Worm (Caenorhabditis elegans) whole organism, L4 larva: Measurements from ENCODE around the gene let-716.
A peak's percentile ranks its signal among the peaks of the same experiment; 100 is the strongest.

Experiments used
- F10B5.3 ChIP-seq: sonication (generic microtip); optimal IDR thresholded peaks from 2 replicates; lab custom pipeline; 2016; ENCODE audit warnings: mild to moderate bottlenecking, missing genetic modification characterization, missing compliant biosample characterization
- F44E2.7 ChIP-seq: fragments of 200-800 bp; sonication (Bioruptor generic); IDR thresholded peaks from 2 replicates; pipeline ENCODE4 v2.1.2; 2022; ENCODE audit warnings: missing genetic modification characterization, missing compliant biosample characterization
- F49E8.2 ChIP-seq: sonication (generic microtip); optimal IDR thresholded peaks from 2 replicates; lab custom pipeline; 2016; ENCODE audit warnings: missing compliant biosample characterization, mild to moderate bottlenecking, missing genetic modification characterization, borderline replicate concordance
- T20F7.1 ChIP-seq: fragments of 200-800 bp; sonication (Bioruptor generic); optimal IDR thresholded peaks from 2 replicates; lab custom pipeline; 2018; ENCODE audit warnings: mild to moderate bottlenecking, missing genetic modification characterization, missing compliant biosample characterization
- Y75B8A.6 ChIP-seq: fragments of 200-800 bp; sonication (Bioruptor generic); IDR thresholded peaks from 2 replicates; pipeline ENCODE4 v1.3.6; 2022; ENCODE audit warnings: missing genetic modification reagents, missing genetic modification characterization, missing compliant biosample characterization
- ZK546.5 ChIP-seq, 2 experiments: sonication (generic microtip); optimal IDR thresholded peaks; 2 replicates each; lab custom pipeline; 2017; ENCODE audit warnings: missing biosample characterization in 2 of 2, missing genetic modification characterization in 2 of 2
- aly-2 ChIP-seq: sonication (generic microtip); optimal IDR thresholded peaks from 2 replicates; lab custom pipeline; 2018; ENCODE audit warnings: missing biosample characterization, missing genetic modification characterization
- arid-1 ChIP-seq: fragments of 200-800 bp; sonication (Bioruptor generic); conservative IDR thresholded peaks from 2 replicates; pipeline ENCODE4 v1.3.6; 2022; ENCODE audit warnings: missing genetic modification reagents, missing genetic modification characterization, missing compliant biosample characterization
- attf-4 ChIP-seq: sonication (generic microtip); optimal IDR thresholded peaks from 3 replicates; lab custom pipeline; 2017; ENCODE audit warnings: missing biosample characterization, missing genetic modification characterization
- ceh-20 ChIP-seq: fragments of 200-800 bp; sonication (Bioruptor generic); IDR thresholded peaks from 2 replicates; pipeline ENCODE4 v1.3.6; 2022; ENCODE audit warnings: missing genetic modification reagents, missing genetic modification characterization, missing compliant biosample characterization
- ceh-32 ChIP-seq: sonication (generic microtip); optimal IDR thresholded peaks from 2 replicates; lab custom pipeline; 2016; ENCODE audit warnings: mild to moderate bottlenecking, missing genetic modification characterization, missing compliant biosample characterization; ENCODE audit not compliant: poor library complexity
- ceh-62 ChIP-seq: sonication (generic microtip); optimal IDR thresholded peaks from 2 replicates; lab custom pipeline; 2017; ENCODE audit warnings: missing biosample characterization, missing genetic modification characterization
- ceh-82 ChIP-seq: sonication (generic microtip); optimal IDR thresholded peaks from 2 replicates; lab custom pipeline; 2017; ENCODE audit warnings: missing biosample characterization, missing genetic modification characterization
- cey-2 ChIP-seq: sonication (generic microtip); optimal IDR thresholded peaks from 3 replicates; lab custom pipeline; 2017; ENCODE audit warnings: missing genetic modification characterization, mild to moderate bottlenecking, missing compliant biosample characterization, antibody characterized with exemption, borderline replicate concordance; ENCODE audit not compliant: insufficient read depth
- daf-12 ChIP-seq: fragments of 150-350 bp; optimal IDR thresholded peaks from 2 replicates; lab custom pipeline; 2014; ENCODE audit warnings: missing biosample characterization, missing genetic modification reagents, missing genetic modification characterization
- daf-19 ChIP-seq: fragments of 200-800 bp; sonication (Bioruptor generic); conservative IDR thresholded peaks from 2 replicates; pipeline ENCODE4 v1.3.6; 2022; ENCODE audit warnings: missing genetic modification characterization, missing compliant biosample characterization
- daf-8 ChIP-seq: fragments of 200-800 bp; sonication (Bioruptor generic); IDR thresholded peaks from 2 replicates; pipeline ENCODE4 v1.3.6; 2022; ENCODE audit warnings: missing genetic modification characterization, missing compliant biosample characterization
- dmd-6 ChIP-seq: fragments of 200-800 bp; sonication (Bioruptor generic); IDR thresholded peaks from 2 replicates; pipeline ENCODE4 v1.3.6; 2022; ENCODE audit warnings: missing genetic modification reagents, missing genetic modification characterization, missing compliant biosample characterization
- dmd-8 ChIP-seq: fragments of 200-800 bp; sonication (Bioruptor generic); IDR thresholded peaks from 2 replicates; pipeline ENCODE4 v1.3.6; 2022; ENCODE audit warnings: missing genetic modification characterization, missing compliant biosample characterization
- dmd-9 ChIP-seq: fragments of 200-800 bp; sonication (Bioruptor generic); IDR thresholded peaks from 2 replicates; pipeline ENCODE4 v1.3.6; 2022; ENCODE audit warnings: missing genetic modification reagents, missing genetic modification characterization, missing compliant biosample characterization
- dpl-1 ChIP-seq: fragments of 150-350 bp; optimal IDR thresholded peaks from 2 replicates; lab custom pipeline; 2014; ENCODE audit warnings: missing biosample characterization, missing genetic modification reagents, missing genetic modification characterization
- duxl-1 ChIP-seq: sonication (generic microtip); optimal IDR thresholded peaks from 2 replicates; lab custom pipeline; 2016; ENCODE audit warnings: mild to moderate bottlenecking, missing genetic modification characterization, moderate library complexity, missing compliant biosample characterization; ENCODE audit not compliant: poor library complexity
- egl-27 ChIP-seq: sonication (generic microtip); optimal IDR thresholded peaks from 3 replicates; lab custom pipeline; 2017; ENCODE audit warnings: missing biosample characterization, missing genetic modification reagents, missing genetic modification characterization
- fkh-10 ChIP-seq: fragments of 150-350 bp; optimal IDR thresholded peaks from 2 replicates; lab custom pipeline; 2014; ENCODE audit warnings: missing biosample characterization, missing genetic modification reagents, missing genetic modification characterization
- fos-1 ChIP-seq: fragments of 150-350 bp; optimal IDR thresholded peaks from 2 replicates; lab custom pipeline; 2014; ENCODE audit warnings: missing biosample characterization, missing genetic modification characterization
- gei-8 ChIP-seq: fragments of 200-800 bp; sonication (Bioruptor generic); optimal IDR thresholded peaks from 2 replicates; lab custom pipeline; 2018; ENCODE audit warnings: mild to moderate bottlenecking, missing genetic modification characterization, missing compliant biosample characterization
- hif-1 ChIP-seq, 2 experiments: sonication (generic microtip); optimal IDR thresholded peaks; 2 replicates each; lab custom pipeline; 2016 to 2017; ENCODE audit warnings: missing compliant biosample characterization in 2 of 2, missing genetic modification characterization in 2 of 2, missing genetic modification reagents in 2 of 2, missing genotype in 2 of 2, mild to moderate bottlenecking in 1 of 2
- hlh-11 ChIP-seq: fragments of 200-800 bp; sonication (Bioruptor generic); optimal IDR thresholded peaks from 2 replicates; lab custom pipeline; 2018; ENCODE audit warnings: mild to moderate bottlenecking, missing genetic modification characterization, missing compliant biosample characterization
- jun-1 ChIP-seq: fragments of 150-350 bp; optimal IDR thresholded peaks from 2 replicates; lab custom pipeline; 2014; ENCODE audit warnings: missing biosample characterization, missing genetic modification reagents, missing genetic modification characterization
- lin-38 ChIP-seq: fragments of 200-800 bp; sonication (Bioruptor generic); IDR thresholded peaks from 2 replicates; pipeline ENCODE4 v1.3.6; 2022; ENCODE audit warnings: missing genetic modification reagents, missing genetic modification characterization, missing compliant biosample characterization
- lir-3 ChIP-seq: sonication (generic microtip); optimal IDR thresholded peaks from 2 replicates; lab custom pipeline; 2016; ENCODE audit warnings: mild to moderate bottlenecking, missing genetic modification characterization, missing compliant biosample characterization
- madf-9 ChIP-seq: fragments of 200-800 bp; sonication (Bioruptor generic); conservative IDR thresholded peaks from 2 replicates; pipeline ENCODE4 v1.3.6; 2022; ENCODE audit warnings: missing genetic modification reagents, missing genetic modification characterization, missing compliant biosample characterization
- mdl-1 ChIP-seq, 2 experiments: fragments of 150-350 bp in 1 of 2; sonication (generic microtip) in 1 of 2; optimal IDR thresholded peaks; 2 replicates each; lab custom pipeline; 2014 to 2017; ENCODE audit warnings: missing biosample characterization in 2 of 2, missing genetic modification characterization in 2 of 2
- mdt-29 ChIP-seq: fragments of 200-800 bp; sonication (Bioruptor generic); IDR thresholded peaks from 2 replicates; pipeline ENCODE4 v1.3.6; 2022; ENCODE audit warnings: missing genetic modification reagents, missing genetic modification characterization, missing compliant biosample characterization
- mep-1 ChIP-seq: fragments of 150-350 bp; sonication (generic microtip); optimal IDR thresholded peaks from 3 replicates; lab custom pipeline; 2014; ENCODE audit warnings: missing biosample characterization, missing genetic modification characterization
- nhr-102 ChIP-seq: sonication (generic microtip); optimal IDR thresholded peaks from 2 replicates; lab custom pipeline; 2016; ENCODE audit warnings: mild to moderate bottlenecking, missing genetic modification characterization, moderate library complexity, missing compliant biosample characterization
- nhr-111 ChIP-seq: fragments of 200-800 bp; sonication (Bioruptor generic); optimal IDR thresholded peaks from 2 replicates; lab custom pipeline; 2018; ENCODE audit warnings: mild to moderate bottlenecking, missing genetic modification characterization, missing compliant biosample characterization
- nhr-76 ChIP-seq: fragments of 150-350 bp; optimal IDR thresholded peaks from 2 replicates; lab custom pipeline; 2014; ENCODE audit warnings: missing biosample characterization, missing genetic modification characterization
- nhr-77 ChIP-seq: fragments of 150-350 bp; optimal IDR thresholded peaks from 2 replicates; lab custom pipeline; 2014; ENCODE audit warnings: missing biosample characterization, missing genetic modification characterization
- pqm-1 ChIP-seq: sonication (generic microtip); optimal IDR thresholded peaks from 2 replicates; lab custom pipeline; 2017; ENCODE audit warnings: missing biosample characterization, missing genetic modification characterization
- sdz-12 ChIP-seq: fragments of 200-800 bp; sonication (Bioruptor generic); optimal IDR thresholded peaks from 2 replicates; lab custom pipeline; 2018; ENCODE audit warnings: mild to moderate bottlenecking, missing genetic modification characterization, missing compliant biosample characterization
- skn-1 ChIP-seq: fragments of 150-350 bp; optimal IDR thresholded peaks from 2 replicates; lab custom pipeline; 2014; ENCODE audit warnings: missing biosample characterization, missing genetic modification characterization
- snpc-4 ChIP-seq: fragments of 150-350 bp; optimal IDR thresholded peaks from 2 replicates; lab custom pipeline; 2014; ENCODE audit warnings: missing biosample characterization, missing genetic modification characterization
- spr-3 ChIP-seq: fragments of 200-800 bp; sonication (Bioruptor generic); optimal IDR thresholded peaks from 2 replicates; lab custom pipeline; 2018; ENCODE audit warnings: mild to moderate bottlenecking, missing genetic modification characterization, missing compliant biosample characterization
- unc-130 ChIP-seq: sonication (generic microtip); optimal IDR thresholded peaks from 2 replicates; lab custom pipeline; 2016; ENCODE audit warnings: missing genetic modification reagents, missing genetic modification characterization, missing compliant biosample characterization
- vab-7 ChIP-seq: fragments of 200-800 bp; sonication (Bioruptor generic); IDR thresholded peaks from 2 replicates; pipeline ENCODE4 v1.3.6; 2022; ENCODE audit warnings: missing genetic modification reagents, missing genetic modification characterization, missing compliant biosample characterization
- zfp-3 ChIP-seq: fragments of 200-800 bp; sonication (Bioruptor generic); conservative IDR thresholded peaks from 2 replicates; pipeline ENCODE4 v1.3.6; 2022; ENCODE audit warnings: missing genetic modification reagents, missing genetic modification characterization, missing compliant biosample characterization
- zip-11 ChIP-seq: fragments of 200-800 bp; sonication (Bioruptor generic); IDR thresholded peaks from 2 replicates; pipeline ENCODE4 v1.3.6; 2022; ENCODE audit warnings: missing genetic modification characterization, missing compliant biosample characterization
- ztf-11 ChIP-seq: fragments of 150-350 bp; optimal IDR thresholded peaks from 2 replicates; lab custom pipeline; 2014; ENCODE audit warnings: missing biosample characterization, missing genetic modification characterization

The let-716 gene

ce11 chrIII:6420201-6420600 is 36.8 kb downstream of the let-716 start (continued):
- no peak for TF ChIP-seq ceh-62 (tag; lab: Kevin White, UChicago)
- TF ChIP-seq snpc-4: no peak
- no peak for TF ChIP-seq Y75B8A.6 (GFP tag; lab: Robert Waterston, UW)
- peak; percentile 60 for TF ChIP-seq hlh-11 (tag; lab: Kevin White, UChicago)
- no peak for TF ChIP-seq lin-38 (GFP tag; lab: Robert Waterston, UW)
- no peak for TF ChIP-seq ZK546.5 (tag; optimal IDR thresholded peaks at IDR 0.05; lab: Kevin White, UChicago)
- TF ChIP-seq cey-2 (tag; lab: Kevin White, UChicago): no peak
- 0 out of 2 replicates have a peak, but pooled peaks have one; percentile 22 for TF ChIP-seq ceh-20 (GFP tag; lab: Robert Waterston, UW)
- no peak for TF ChIP-seq dpl-1 (GFP tag; lab: Kevin White, UChicago)
- 0 out of 2 replicates have a peak, but pooled peaks have one; percentile 11 for TF ChIP-seq mdt-29 (GFP tag; lab: Robert Waterston, UW)
- TF ChIP-seq pqm-1: no peak
- TF ChIP-seq, all 104 proteins: peak for 13

ce11 chrIII:6420995-6421404 is 37.6 kb downstream of the let-716 start:
- no peak for TF ChIP-seq cey-2 (tag; lab: Kevin White, UChicago)
- no peak for TF ChIP-seq snpc-4
- peak; percentile 40 for TF ChIP-seq nhr-76 (tag; lab: Kevin White, UChicago)
- TF ChIP-seq nhr-111 (GFP tag; lab: Kevin White, UChicago): no peak
- no peak for TF ChIP-seq aly-2
- no peak for TF ChIP-seq daf-19 (GFP tag; lab: Robert Waterston, UW)
- TF ChIP-seq dmd-6 (GFP tag; lab: Robert Waterston, UW): peak; percentile 98
- TF ChIP-seq ceh-20 (GFP tag; lab: Robert Waterston, UW): peak; percentile 90
- TF ChIP-seq ZK546.5 (tag; optimal IDR thresholded peaks at IDR 0.05; lab: Kevin White, UChicago): no peak
- TF ChIP-seq skn-1 (tag; lab: Kevin White, UChicago): no peak
- TF ChIP-seq fkh-10 (GFP tag; lab: Kevin White, UChicago): no peak
- no peak for TF ChIP-seq attf-4
- no peak for TF ChIP-seq ceh-32
- TF ChIP-seq F49E8.2: no peak
- TF ChIP-seq daf-8 (GFP tag; lab: Robert Waterston, UW): no peak
- TF ChIP-seq gei-8: peak; percentile 74
- TF ChIP-seq jun-1: peak; percentile 27
- peak; percentile 10 for TF ChIP-seq nhr-77
- peak; percentile 68 for TF ChIP-seq madf-9
- no peak for TF ChIP-seq unc-130 (GFP tag; lab: Kevin White, UChicago)
- peak; percentile 88 for TF ChIP-seq zfp-3 (GFP tag; lab: Robert Waterston, UW)
- peak; percentile 78 for TF ChIP-seq spr-3 (GFP tag; lab: Kevin White, UChicago)
- TF ChIP-seq pqm-1: no peak
- no peak for TF ChIP-seq ztf-11 (tag; lab: Kevin White, UChicago)
- TF ChIP-seq dmd-8: no peak
- TF ChIP-seq lir-3 (tag; lab: Kevin White, UChicago): no peak
- peak; percentile 92 for TF ChIP-seq nhr-102 (tag; lab: Kevin White, UChicago)
- no peak for TF ChIP-seq fos-1 (tag; lab: Kevin White, UChicago)
- TF ChIP-seq zip-11 (GFP tag; lab: Robert Waterston, UW): no peak
- peak; percentile 78; the same call in 1 of the 2 replicates for TF ChIP-seq arid-1 (GFP tag; lab: Robert Waterston, UW)
- TF ChIP-seq F44E2.7 (GFP tag; lab: Robert Waterston, UW): no peak
- no peak for TF ChIP-seq vab-7
- peak; percentile 36 to 67 for TF ChIP-seq hif-1 (tag; optimal IDR thresholded peaks at IDR 0.05; lab: Kevin White, UChicago)
- no peak for TF ChIP-seq ceh-82
- peak; percentile 96 to 99 for TF ChIP-seq mdl-1 (tag; optimal IDR thresholded peaks at IDR 0.05; lab: Kevin White, UChicago)
- TF ChIP-seq mep-1 (tag; lab: Kevin White, UChicago): peak; percentile 79
- peak; percentile 76 for TF ChIP-seq T20F7.1 (GFP tag; lab: Kevin White, UChicago)
- TF ChIP-seq egl-27 (tag; lab: Kevin White, UChicago): no peak
- TF ChIP-seq dmd-9 (GFP tag; lab: Robert Waterston, UW): peak; percentile 73; the same call in 1 of the 2 replicates
- no peak for TF ChIP-seq sdz-12
- no peak for TF ChIP-seq daf-12
- TF ChIP-seq duxl-1 (tag; lab: Kevin White, UChicago): peak; percentile 46
- peak; percentile 34 for TF ChIP-seq F10B5.3 (tag; lab: Kevin White, UChicago)
